Worm (Caenorhabditis elegans): ENCODE results near the gene srh-179.

Gene srh-179

ce11 chrV:18476090-18476489 is at the start of gene srh-179:
srh-179 (plus strand) TSS chrV:18476390.
- no peak for TF ChIP-seq nhr-237 (tag; optimal IDR thresholded peaks at IDR 0.05)
- no peak for TF ChIP-seq hlh-1 (tag; optimal IDR thresholded peaks at IDR 0.05)
- TF ChIP-seq lin-32 (GFP tag; optimal IDR thresholded peaks at IDR 0.05), result no peak
- no peak for TF ChIP-seq lsy-2 (tag; optimal IDR thresholded peaks at IDR 0.05)
- no peak for TF ChIP-seq nhr-76 (tag; optimal IDR thresholded peaks at IDR 0.05)
- TF ChIP-seq mab-5 (tag; optimal IDR thresholded peaks at IDR 0.05), result no peak
- TF ChIP-seq bed-3 (GFP tag; optimal IDR thresholded peaks at IDR 0.05), result no peak
- TF ChIP-seq unc-39 (tag; optimal IDR thresholded peaks at IDR 0.05), result no peak
- no peak for TF ChIP-seq zip-8 (tag; optimal IDR thresholded peaks at IDR 0.05)
- TF ChIP-seq drap-1 (GFP tag; optimal IDR thresholded peaks at IDR 0.05), result no peak
- no peak for TF ChIP-seq nhr-28 (tag; optimal IDR thresholded peaks at IDR 0.05)
- no peak for TF ChIP-seq elt-3 (tag; optimal IDR thresholded peaks at IDR 0.05)
- no peak for TF ChIP-seq nhr-2 (tag; optimal IDR thresholded peaks at IDR 0.05)
- no peak for TF ChIP-seq lin-13 (tag; optimal IDR thresholded peaks at IDR 0.05)
- no peak for TF ChIP-seq M03D4.4 (tag; optimal IDR thresholded peaks at IDR 0.05)
- no peak for TF ChIP-seq ceh-83 (GFP tag; optimal IDR thresholded peaks at IDR 0.05)
- TF ChIP-seq nhr-12 (tag; optimal IDR thresholded peaks at IDR 0.05), result no peak
- TF ChIP-seq flh-1 (GFP tag; optimal IDR thresholded peaks at IDR 0.05), result no peak

ce11 chrV:18430826-18431225 is 45.4 kb upstream of the srh-179 start:
- TF ChIP-seq nhr-237 (tag; optimal IDR thresholded peaks at IDR 0.05) (no peak), ces-1 (GFP tag; optimal IDR thresholded peaks at IDR 0.05) (no peak), drap-1 (GFP tag; optimal IDR thresholded peaks at IDR 0.05) (peak; percentile 3), mep-1 (tag; optimal IDR thresholded peaks at IDR 0.05) (no peak), unc-120 (tag; optimal IDR thresholded peaks at IDR 0.05; ENCODE audit: poor library complexity, severe bottlenecking) (no peak), blmp-1 (tag; optimal IDR thresholded peaks at IDR 0.05) (no peak), mab-5 (tag; optimal IDR thresholded peaks at IDR 0.05) (no peak), flh-1 (GFP tag; optimal IDR thresholded peaks at IDR 0.05) (no peak)

- TF ChIP-seq unc-39 (tag; optimal IDR thresholded peaks at IDR 0.05) (no peak), snpc-4 (tag; optimal IDR thresholded peaks at IDR 0.05) (no peak), nhr-2 (tag; optimal IDR thresholded peaks at IDR 0.05) (no peak), nhr-76 (tag; optimal IDR thresholded peaks at IDR 0.05) (no peak), ham-2 (GFP tag; optimal IDR thresholded peaks at IDR 0.05) (no peak), elt-1 (tag; optimal IDR thresholded peaks at IDR 0.05; ENCODE audit: borderline replicate concordance, insufficient read depth) (no peak), ceh-39 (tag; optimal IDR thresholded peaks at IDR 0.05) (no peak), zip-8 (tag; optimal IDR thresholded peaks at IDR 0.05) (no peak), bed-3 (GFP tag; optimal IDR thresholded peaks at IDR 0.05) (no peak), hlh-1 (tag; optimal IDR thresholded peaks at IDR 0.05) (no peak), drap-1 (GFP tag; optimal IDR thresholded peaks at IDR 0.05) (no peak), nhr-237 (tag; optimal IDR thresholded peaks at IDR 0.05) (no peak), M03D4.4 (tag; optimal IDR thresholded peaks at IDR 0.05) (no peak), unc-120 (tag; optimal IDR thresholded peaks at IDR 0.05; ENCODE audit: poor library complexity, severe bottlenecking) (no peak), mep-1 (tag; optimal IDR thresholded peaks at IDR 0.05) (no peak), cnd-1 (tag; optimal IDR thresholded peaks at IDR 0.05) (no peak), mab-5 (tag; optimal IDR thresholded peaks at IDR 0.05) (no peak), lin-32 (GFP tag; optimal IDR thresholded peaks at IDR 0.05) (no peak), ces-1 (GFP tag; optimal IDR thresholded peaks at IDR 0.05) (no peak), elt-3 (tag; optimal IDR thresholded peaks at IDR 0.05) (no peak)
These were observed 44.7 kb upstream of the srh-179 start, which contains the start of gene srw-82 for ce11 chrV:18431450-18431849. srw-82 (plus strand) TSS chrV:18431750.

- TF ChIP-seq unc-62 (GFP tag; optimal IDR thresholded peaks at IDR 0.05), result no peak
- no peak for TF ChIP-seq ztf-11 (tag; optimal IDR thresholded peaks at IDR 0.05)
- no peak for TF ChIP-seq elt-1 (tag; optimal IDR thresholded peaks at IDR 0.05; ENCODE audit: borderline replicate concordance, insufficient read depth)
- no peak for TF ChIP-seq lin-32 (GFP tag; optimal IDR thresholded peaks at IDR 0.05)
- no peak for TF ChIP-seq ceh-39 (tag; optimal IDR thresholded peaks at IDR 0.05)
- no peak for TF ChIP-seq zip-8 (tag; optimal IDR thresholded peaks at IDR 0.05)
- TF ChIP-seq sem-2 (GFP tag; optimal IDR thresholded peaks at IDR 0.05), result no peak
- no peak for TF ChIP-seq mab-5 (tag; optimal IDR thresholded peaks at IDR 0.05)
- TF ChIP-seq nhr-237 (tag; optimal IDR thresholded peaks at IDR 0.05), result no peak
- TF ChIP-seq unc-120 (tag; optimal IDR thresholded peaks at IDR 0.05; ENCODE audit: poor library complexity, severe bottlenecking), result no peak
These were observed 41.2 kb upstream of the srh-179 start, which contains the start of gene ZK262.20 for ce11 chrV:18434961-18435360. ZK262.20 (minus strand) TSS chrV:18435061.

- TF ChIP-seq cnd-1 (tag; optimal IDR thresholded peaks at IDR 0.05), result no peak
- TF ChIP-seq mep-1 (tag; optimal IDR thresholded peaks at IDR 0.05), result no peak
- TF ChIP-seq zip-8 (tag; optimal IDR thresholded peaks at IDR 0.05), result no peak
- TF ChIP-seq nhr-12 (tag; optimal IDR thresholded peaks at IDR 0.05), result no peak
- TF ChIP-seq pha-4 (tag; optimal IDR thresholded peaks at IDR 0.05), result no peak
- TF ChIP-seq nhr-2 (tag; optimal IDR thresholded peaks at IDR 0.05), result no peak
- TF ChIP-seq mls-2 (tag; optimal IDR thresholded peaks at IDR 0.05), result no peak
- no peak for TF ChIP-seq tbx-8 (GFP tag; optimal IDR thresholded peaks at IDR 0.05)
- TF ChIP-seq mab-5 (tag; optimal IDR thresholded peaks at IDR 0.05), result no peak
- TF ChIP-seq bed-3 (GFP tag; optimal IDR thresholded peaks at IDR 0.05), result no peak
- no peak for TF ChIP-seq sem-2 (GFP tag; optimal IDR thresholded peaks at IDR 0.05)
- TF ChIP-seq ceh-39 (tag; optimal IDR thresholded peaks at IDR 0.05), result no peak
- no peak for TF ChIP-seq lin-32 (GFP tag; optimal IDR thresholded peaks at IDR 0.05)
- no peak for TF ChIP-seq elt-1 (tag; optimal IDR thresholded peaks at IDR 0.05; ENCODE audit: borderline replicate concordance, insufficient read depth)
These were observed 38.1 kb upstream of the srh-179 start, which contains the start of gene ZK262.8 for ce11 chrV:18438081-18438480. ZK262.8 (plus strand) TSS chrV:18438381.

All from whole organism, mixed stage, embryonic.